Fruit fly (Drosophila melanogaster): ENCODE data around the gene ATP6AP2.

ATP6AP2 gene

dm6 chr3R:9245576-9246200, 14.8 kb upstream of the ATP6AP2 start, which contains the start of gene Vps15 (continued):
- TF ChIP-seq trem (tag; optimal IDR thresholded peaks at IDR 0.05) (peak; percentile 92), CG4424 (GFP tag; optimal IDR thresholded peaks at IDR 0.05) (peak; percentile 77), vfl (GFP tag; optimal IDR thresholded peaks at IDR 0.05) (no peak), en (GFP tag; optimal IDR thresholded peaks at IDR 0.05) (no peak), CG12769 (tag; optimal IDR thresholded peaks at IDR 0.05) (peak; percentile 65), Mad (GFP tag; optimal IDR thresholded peaks at IDR 0.05) (peak; percentile 48), Ada2b (GFP tag; IDR thresholded peaks at IDR 0.05) (peak; percentile 60), HLH3B (GFP tag; IDR thresholded peaks at IDR 0.05) (peak; percentile 76), Optix (GFP tag; IDR thresholded peaks at IDR 0.05) (no peak), CG14050 (GFP tag; IDR thresholded peaks at IDR 0.05) (peak; percentile 49; the same call in 2 of the 3 replicates), CG4707 (GFP tag; optimal IDR thresholded peaks at IDR 0.05) (no peak), Mes4 (GFP tag; optimal IDR thresholded peaks at IDR 0.05) (peak; percentile 68), sd (tag; optimal IDR thresholded peaks at IDR 0.05) (peak; percentile 58), BEAF-32 (GFP tag; optimal IDR thresholded peaks at IDR 0.05) (peak; percentile 83), chm (GFP tag; IDR thresholded peaks at IDR 0.05) (peak; percentile 58; the same call in 1 of the 2 replicates), cad (GFP tag; optimal IDR thresholded peaks at IDR 0.05) (no peak), CG34224 (GFP tag; IDR thresholded peaks at IDR 0.05; ENCODE audit: partially characterized antibody) (peak; percentile 95), otp (GFP tag; IDR thresholded peaks at IDR 0.05) (no peak; the same call in 2 of the 3 replicates), CG9797 (GFP tag; optimal IDR thresholded peaks at IDR 0.05) (no peak), CG18599 (GFP tag; optimal IDR thresholded peaks at IDR 0.05) (peak; percentile 83), corto (GFP tag; optimal IDR thresholded peaks at IDR 0.05) (no peak), H15 (GFP tag; IDR thresholded peaks at IDR 0.05) (peak; percentile 57; the same call in 2 of the 3 replicates), CG13894 (tag; optimal IDR thresholded peaks at IDR 0.05) (peak; percentile 80), fru (optimal IDR thresholded peaks at IDR 0.05) (no peak), NFAT (GFP tag; IDR thresholded peaks at IDR 0.05) (peak; percentile 44; the same call in 1 of the 2 replicates), Dref (GFP tag; IDR thresholded peaks at IDR 0.05) (peak; percentile 75), Poxn (GFP tag; IDR thresholded peaks at IDR 0.05) (no peak), sens (GFP tag) (peak; percentile 96), Hey (tag; optimal IDR thresholded peaks at IDR 0.05) (no peak), CG32767 (GFP tag; IDR thresholded peaks at IDR 0.05) (peak; percentile 68), Sox102F (GFP tag; optimal IDR thresholded peaks at IDR 0.05) (peak; percentile 83), CG17361 (GFP tag; IDR thresholded peaks at IDR 0.05) (peak; percentile 73), Hand (GFP tag; optimal IDR thresholded peaks at IDR 0.05) (peak; percentile 27), CG6765 (GFP tag; optimal IDR thresholded peaks at IDR 0.05) (peak; percentile 47), Oli (tag; optimal IDR thresholded peaks at IDR 0.05) (peak; percentile 54), ash1 (GFP tag; optimal IDR thresholded peaks at IDR 0.05) (no peak), z (GFP tag; IDR thresholded peaks at IDR 0.05) (no peak), CG17612 (GFP tag; IDR thresholded peaks at IDR 0.05) (no peak), Abd-B (GFP tag; optimal IDR thresholded peaks at IDR 0.05) (peak; percentile 76), C15 (GFP tag; IDR thresholded peaks at IDR 0.05) (0 out of 3 replicates have a peak, but pooled peaks have one; percentile 18), dimm (GFP tag; IDR thresholded peaks at IDR 0.05) (no peak), insv (GFP tag; optimal IDR thresholded peaks at IDR 0.05) (no peak), H2.0 (GFP tag; IDR thresholded peaks at IDR 0.05) (peak; percentile 48), Ravus (GFP tag; IDR thresholded peaks at IDR 0.05) (no peak), Max (GFP tag; optimal IDR thresholded peaks at IDR 0.05) (peak; percentile 71), ranshi (GFP tag; IDR thresholded peaks at IDR 0.05) (peak; percentile 64), CG4282 (GFP tag; optimal IDR thresholded peaks at IDR 0.05) (no peak), CG4328 (GFP tag; optimal IDR thresholded peaks at IDR 0.05) (peak; percentile 2), pb (GFP tag; optimal IDR thresholded peaks at IDR 0.05) (no peak), bcd (GFP tag; optimal IDR thresholded peaks at IDR 0.05) (peak; percentile 51), pros (GFP tag; optimal IDR thresholded peaks at IDR 0.05) (no peak)
